Fruit fly (Drosophila melanogaster) whole organism, embryonic: ENCODE measurements around the gene CG43401.

Experiments used
- Antp ChIP-seq: fragments of 200-800 bp; sonication (Bioruptor generic); optimal IDR thresholded peaks from 3 replicates; lab custom pipeline; 2016; ENCODE audit warnings: missing biosample characterization, missing genetic modification characterization
- B-H1 ChIP-seq: fragments of 200-800 bp; sonication (Bioruptor generic); IDR thresholded peaks from 3 replicates; pipeline ENCODE4 v1.3.6; 2022; ENCODE audit warnings: missing biosample characterization, missing genetic modification characterization
- CG11093 ChIP-seq: fragments of 200-800 bp; sonication (Bioruptor generic); IDR thresholded peaks from 3 replicates; pipeline ENCODE4 v1.3.6; 2022; ENCODE audit warnings: missing biosample characterization, missing genetic modification characterization
- CG13287 ChIP-seq: fragments of 200-800 bp; sonication (Bioruptor generic); IDR thresholded peaks from 2 replicates; pipeline ENCODE4 v1.3.6; 2022; ENCODE audit warnings: missing biosample characterization, missing genetic modification characterization; ENCODE audit not compliant: partially characterized antibody
- CG1602 ChIP-seq: fragments of 200-800 bp; sonication (Bioruptor generic); optimal IDR thresholded peaks from 3 replicates; lab custom pipeline; 2016; ENCODE audit warnings: missing biosample characterization, missing genetic modification characterization
- CG16815 ChIP-seq: fragments of 200-800 bp; sonication (Bioruptor generic); optimal IDR thresholded peaks from 3 replicates; lab custom pipeline; 2017; ENCODE audit warnings: missing biosample characterization, mild to moderate bottlenecking, missing genetic modification characterization
- CG17359 ChIP-seq: fragments of 200-800 bp; sonication (Bioruptor generic); optimal IDR thresholded peaks from 3 replicates; lab custom pipeline; 2018; ENCODE audit warnings: missing biosample characterization, mild to moderate bottlenecking, missing genetic modification characterization, moderate library complexity
- CG17912 ChIP-seq: fragments of 200-800 bp; sonication (Bioruptor generic); optimal IDR thresholded peaks from 2 replicates; lab custom pipeline; 2018; ENCODE audit warnings: missing biosample characterization, mild to moderate bottlenecking, missing genetic modification characterization
- CG2129 ChIP-seq: fragments of 200-800 bp; sonication (Bioruptor generic); IDR thresholded peaks from 2 replicates; pipeline ENCODE4 v1.3.6; 2022; ENCODE audit warnings: missing biosample characterization, missing genetic modification characterization; ENCODE audit not compliant: partially characterized antibody
- CG32767 ChIP-seq: fragments of 200-800 bp; sonication (Bioruptor generic); IDR thresholded peaks from 2 replicates; pipeline ENCODE4 v1.3.6; 2022; ENCODE audit warnings: missing biosample characterization, missing genetic modification characterization
- CG34376 ChIP-seq: fragments of 200-800 bp; sonication (Bioruptor generic); optimal IDR thresholded peaks from 2 replicates; lab custom pipeline; 2018; ENCODE audit warnings: missing biosample characterization, mild to moderate bottlenecking, missing genetic modification characterization
- CG4424 ChIP-seq: fragments of 200-800 bp; sonication (Bioruptor generic); optimal IDR thresholded peaks from 3 replicates; lab custom pipeline; 2016; ENCODE audit warnings: missing biosample characterization, missing genetic modification characterization
- CG6254 ChIP-seq: fragments of 200-800 bp; sonication (Bioruptor generic); optimal IDR thresholded peaks from 3 replicates; lab custom pipeline; 2017; ENCODE audit warnings: mild to moderate bottlenecking, missing biosample characterization, missing genetic modification reagents, missing genetic modification characterization
- CG6683 ChIP-seq: fragments of 200-800 bp; sonication (Bioruptor generic); optimal IDR thresholded peaks from 2 replicates; lab custom pipeline; 2017; ENCODE audit warnings: missing biosample characterization, mild to moderate bottlenecking, missing genetic modification characterization, missing genetic modification reagents
- CG7357 ChIP-seq: fragments of 200-800 bp; sonication (Bioruptor generic); IDR thresholded peaks from 3 replicates; pipeline ENCODE4 v1.3.6; 2022; ENCODE audit warnings: missing biosample characterization, missing genetic modification characterization
- CG8359 ChIP-seq: fragments of 200-800 bp; sonication (Bioruptor generic); optimal IDR thresholded peaks from 2 replicates; lab custom pipeline; 2017; ENCODE audit warnings: missing biosample characterization, mild to moderate bottlenecking, missing genetic modification characterization, borderline replicate concordance
- CoRest ChIP-seq: fragments of 200-800 bp; sonication (Bioruptor generic); optimal IDR thresholded peaks from 3 replicates; lab custom pipeline; 2018; ENCODE audit warnings: missing biosample characterization, mild to moderate bottlenecking, missing genetic modification characterization, moderate library complexity
- Eip74EF ChIP-seq, 2 experiments: fragments of 200-800 bp in 1 of 2; fragments of >200 bp in 1 of 2; sonication (Bioruptor generic) in 1 of 2; optimal IDR thresholded peaks; 2 replicates each; lab custom pipeline; 2017 to 2019; ENCODE audit warnings: missing biosample characterization in 2 of 2, missing genetic modification characterization in 2 of 2, mild to moderate bottlenecking in 1 of 2, moderate library complexity in 1 of 2
- Fer1 ChIP-seq: fragments of 200-800 bp; sonication (Bioruptor generic); optimal IDR thresholded peaks from 2 replicates; lab custom pipeline; 2017; ENCODE audit warnings: missing biosample characterization, mild to moderate bottlenecking, missing genetic modification characterization
- Hmr ChIP-seq: fragments of 200-800 bp; sonication (Bioruptor generic); optimal IDR thresholded peaks from 3 replicates; lab custom pipeline; 2017; ENCODE audit warnings: mild to moderate bottlenecking, missing biosample characterization, missing genetic modification reagents, missing genetic modification characterization
- NK7.1 ChIP-seq: fragments of 200-800 bp; sonication (Bioruptor generic); optimal IDR thresholded peaks from 3 replicates; lab custom pipeline; 2016; ENCODE audit warnings: missing biosample characterization, missing genetic modification characterization
- Nf-YA ChIP-seq: fragments of 200-800 bp; sonication (Bioruptor generic); IDR thresholded peaks from 2 replicates; pipeline ENCODE4 v1.3.6; 2022; ENCODE audit warnings: missing biosample characterization, missing genetic modification characterization
- Oaz ChIP-seq: fragments of 200-800 bp; sonication (Bioruptor generic); IDR thresholded peaks from 2 replicates; pipeline ENCODE4 v1.3.6; 2022; ENCODE audit warnings: missing biosample characterization, missing genetic modification characterization
- Optix ChIP-seq: fragments of 200-800 bp; sonication (Bioruptor generic); IDR thresholded peaks from 3 replicates; pipeline ENCODE4 v1.3.6; 2022; ENCODE audit warnings: missing biosample characterization, missing genetic modification characterization
- Sry-β ChIP-seq: fragments of 200-800 bp; sonication (Bioruptor generic); optimal IDR thresholded peaks from 2 replicates; lab custom pipeline; 2018; ENCODE audit warnings: missing biosample characterization, mild to moderate bottlenecking, missing genetic modification characterization, moderate library complexity
- TFAM ChIP-seq: fragments of 200-800 bp; sonication (Bioruptor generic); optimal IDR thresholded peaks from 2 replicates; lab custom pipeline; 2017; ENCODE audit warnings: missing biosample characterization, missing genetic modification characterization, inconsistent platforms
- abd-A ChIP-seq: fragments of 200-800 bp; sonication (Bioruptor generic); optimal IDR thresholded peaks from 3 replicates; lab custom pipeline; 2019; ENCODE audit warnings: missing biosample characterization, mild to moderate bottlenecking, missing genetic modification characterization, moderate library complexity
- al ChIP-seq: fragments of 200-800 bp; sonication (Bioruptor generic); IDR thresholded peaks from 2 replicates; pipeline ENCODE4 v1.3.6; 2022; ENCODE audit warnings: missing biosample characterization, missing genetic modification characterization
- az2 ChIP-seq: fragments of 200-800 bp; sonication (Bioruptor generic); optimal IDR thresholded peaks from 3 replicates; lab custom pipeline; 2016; ENCODE audit warnings: missing biosample characterization, missing genetic modification characterization
- chinmo ChIP-seq: fragments of 200-800 bp; sonication (Bioruptor generic); IDR thresholded peaks from 4 replicates; pipeline ENCODE4 v1.3.6; 2022; ENCODE audit warnings: missing biosample characterization, missing genetic modification characterization; ENCODE audit not compliant: partially characterized antibody
- crc ChIP-seq: fragments of 200-800 bp; sonication (Bioruptor generic); optimal IDR thresholded peaks from 2 replicates; lab custom pipeline; 2016; ENCODE audit warnings: missing biosample characterization, missing genetic modification characterization
- dm ChIP-seq: fragments of 200-800 bp; sonication (Bioruptor generic); optimal IDR thresholded peaks from 3 replicates; lab custom pipeline; 2016; ENCODE audit warnings: missing biosample characterization, missing genetic modification characterization
- eve ChIP-seq, 2 experiments: fragments of >200 bp; optimal IDR thresholded peaks; 2 replicates each; lab custom pipeline; 2017; ENCODE audit warnings: missing biosample characterization in 2 of 2, missing genetic modification characterization in 2 of 2
- fd102C ChIP-seq: fragments of 200-800 bp; sonication (Bioruptor generic); optimal IDR thresholded peaks from 2 replicates; lab custom pipeline; 2018; ENCODE audit warnings: missing biosample characterization, mild to moderate bottlenecking, missing genetic modification characterization, moderate library complexity
- jing ChIP-seq: fragments of 200-800 bp; sonication (Bioruptor generic); optimal IDR thresholded peaks from 2 replicates; lab custom pipeline; 2018; ENCODE audit warnings: missing biosample characterization, mild to moderate bottlenecking, missing genetic modification characterization
- lilli ChIP-seq: fragments of 200-800 bp; sonication (Bioruptor generic); optimal IDR thresholded peaks from 3 replicates; lab custom pipeline; 2016; ENCODE audit warnings: missing biosample characterization, missing genetic modification characterization
- pan ChIP-seq, 4 experiments: fragments of >200 bp in 3 of 4; fragments of 200-800 bp in 1 of 4; sonication (Bioruptor generic) in 1 of 4; optimal IDR thresholded peaks in 3 of 4; IDR thresholded peaks in 1 of 4; 2 replicates each; pipeline versions ENCODE4 v1.3.6 to Lab custom; 2017 to 2022; ENCODE audit warnings: missing biosample characterization in 2 of 4, missing genetic modification characterization in 2 of 4, mixed read lengths in 1 of 4
- ro ChIP-seq: fragments of 200-800 bp; sonication (Bioruptor generic); IDR thresholded peaks from 2 replicates; pipeline ENCODE4 v1.3.6; 2022; ENCODE audit warnings: missing biosample characterization, missing genetic modification characterization
- sc ChIP-seq, 3 experiments: fragments of >200 bp in 2 of 3; fragments of 200-800 bp in 1 of 3; sonication (Bioruptor generic) in 1 of 3; optimal IDR thresholded peaks; 2 replicates in 2 of 3; 3 replicates in 1 of 3; lab custom pipeline; 2017; ENCODE audit warnings: mild to moderate bottlenecking in 1 of 3, missing biosample characterization in 1 of 3, missing genetic modification characterization in 1 of 3, missing genetic modification reagents in 1 of 3
- schlank ChIP-seq: fragments of 200-800 bp; sonication (Bioruptor generic); optimal IDR thresholded peaks from 2 replicates; lab custom pipeline; 2018; ENCODE audit warnings: missing biosample characterization, mild to moderate bottlenecking, missing genetic modification characterization
- scrt ChIP-seq: fragments of 200-800 bp; sonication (Bioruptor generic); optimal IDR thresholded peaks from 2 replicates; lab custom pipeline; 2018; ENCODE audit warnings: missing biosample characterization, mild to moderate bottlenecking, missing genetic modification characterization, moderate library complexity
- sima ChIP-seq: fragments of 200-800 bp; sonication (Bioruptor generic); optimal IDR thresholded peaks from 2 replicates; lab custom pipeline; 2016; ENCODE audit warnings: missing biosample characterization, missing genetic modification characterization
- slou ChIP-seq: fragments of 200-800 bp; sonication (Bioruptor generic); optimal IDR thresholded peaks from 3 replicates; lab custom pipeline; 2016; ENCODE audit warnings: missing biosample characterization, missing genetic modification characterization
- sqz ChIP-seq: fragments of 200-800 bp; sonication (Bioruptor generic); optimal IDR thresholded peaks from 3 replicates; lab custom pipeline; 2018; ENCODE audit warnings: missing biosample characterization, mild to moderate bottlenecking, missing genetic modification characterization
- tna ChIP-seq: fragments of 200-800 bp; sonication (Bioruptor generic); IDR thresholded peaks from 2 replicates; pipeline ENCODE4 v1.3.6; 2022; ENCODE audit warnings: missing biosample characterization, missing genetic modification characterization; ENCODE audit not compliant: partially characterized antibody
- tup ChIP-seq: fragments of 200-800 bp; sonication (Bioruptor generic); optimal IDR thresholded peaks from 2 replicates; lab custom pipeline; 2016; ENCODE audit warnings: missing biosample characterization, mild to moderate bottlenecking, missing genetic modification characterization, moderate library complexity
- z ChIP-seq: fragments of 200-800 bp; sonication (Bioruptor generic); IDR thresholded peaks from 3 replicates; pipeline ENCODE4 v1.3.6; 2022; ENCODE audit warnings: missing biosample characterization, missing genetic modification characterization

The CG43401 gene

DNA sequence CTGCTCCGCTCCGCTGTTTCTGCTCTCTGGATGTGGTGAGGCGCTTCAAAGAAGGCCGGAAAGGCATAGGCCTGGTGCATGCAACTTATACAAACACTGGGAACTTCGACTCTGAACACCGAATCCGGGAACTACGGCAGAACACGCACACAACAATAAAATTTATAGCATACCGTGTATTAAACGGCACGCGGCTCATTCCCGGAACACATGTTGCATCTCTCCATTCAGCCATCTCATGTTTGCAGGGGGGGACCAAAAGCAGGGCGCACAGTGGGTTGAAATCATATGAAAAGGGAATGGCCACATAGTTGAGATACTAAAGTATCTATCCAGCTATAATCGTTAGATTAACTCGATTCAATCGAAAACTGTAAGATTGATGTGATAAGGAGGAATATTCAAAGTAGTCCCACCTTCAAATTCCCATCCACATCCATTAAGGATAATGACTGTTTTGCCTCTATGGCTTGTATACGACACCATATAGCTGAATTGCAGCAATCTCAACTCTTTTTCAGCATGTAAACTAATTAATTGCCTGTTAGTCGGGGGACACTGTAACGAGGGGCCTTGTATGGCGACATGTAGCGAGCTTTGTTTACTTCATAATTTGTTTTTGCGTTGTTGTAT lies 11.6 kb downstream of the CG43401 start (continued):
- TF ChIP-seq dm (GFP tag; lab: Kevin White, UChicago) (peak; percentile 51), sc (optimal IDR thresholded peaks at IDR 0.05; lab: Kevin White, UChicago) (no peak), sc (GFP tag; optimal IDR thresholded peaks at IDR 0.05; lab: Kevin White, UChicago) (peak; percentile 83), CG13287 (no peak), jing (peak; percentile 76), CG17359 (peak; percentile 74), tup (GFP tag; lab: Kevin White, UChicago) (no peak), schlank (no peak), CG6254 (GFP tag; lab: Kevin White, UChicago) (peak; percentile 79), Nf-YA (0 out of 2 replicates have a peak, but pooled peaks have one; percentile 19), CG8359 (GFP tag; lab: Kevin White, UChicago) (peak; percentile 61), Eip74EF (GFP tag; optimal IDR thresholded peaks at IDR 0.05; lab: Kevin White, UChicago) (peak in 1 of 2 experiments; percentile 77), NK7.1 (GFP tag; lab: Kevin White, UChicago) (no peak), B-H1 (GFP tag; lab: Robert Waterston, UW) (no peak), sqz (no peak), CG11093 (0 out of 3 replicates have a peak, but pooled peaks have one; percentile 35), CG32767 (GFP tag; lab: Robert Waterston, UW) (peak; percentile 51), pan (optimal IDR thresholded peaks at IDR 0.05; lab: Kevin White, UChicago) (no peak), pan (GFP tag; optimal IDR thresholded peaks at IDR 0.05 in 1 of 2, IDR thresholded peaks at IDR 0.05 in 1 of 2) (peak in 1 of 2 experiments; percentile 54), Fer1 (GFP tag; lab: Kevin White, UChicago) (peak; percentile 38), Optix (GFP tag; lab: Robert Waterston, UW) (peak; percentile 59; the same call in 1 of the 3 replicates), lilli (GFP tag; lab: Kevin White, UChicago) (no peak), fd102C (GFP tag; lab: Kevin White, UChicago) (no peak), ro (GFP tag; lab: Robert Waterston, UW) (no peak), Oaz (GFP tag; lab: Robert Waterston, UW) (no peak), tna (no peak), chinmo (GFP tag; lab: Robert Waterston, UW) (0 out of 4 replicates have a peak, but pooled peaks have one; percentile 22), Sry-β (peak; percentile 8), eve (GFP tag; optimal IDR thresholded peaks at IDR 0.05; lab: Kevin White, UChicago) (peak in 1 of 2 experiments; percentile 96), CG2129 (GFP tag; lab: Robert Waterston, UW) (no peak), CoRest (tag; lab: Kevin White, UChicago) (peak; percentile 76), CG17912 (GFP tag; lab: Kevin White, UChicago) (no peak), abd-A (tag; lab: Kevin White, UChicago) (no peak), Antp (peak; percentile 51), slou (GFP tag; lab: Kevin White, UChicago) (no peak), CG6683 (GFP tag; lab: Kevin White, UChicago) (peak; percentile 10), al (GFP tag; lab: Robert Waterston, UW) (no peak), CG1602 (GFP tag; lab: Kevin White, UChicago) (peak; percentile 63), CG4424 (GFP tag; lab: Kevin White, UChicago) (peak; percentile 80), CG16815 (GFP tag; lab: Kevin White, UChicago) (peak; percentile 56), az2 (GFP tag; lab: Kevin White, UChicago) (peak; percentile 66), TFAM (no peak), CG34376 (GFP tag; lab: Kevin White, UChicago) (no peak), z (GFP tag; lab: Robert Waterston, UW) (no peak), scrt (GFP tag; lab: Kevin White, UChicago) (peak; percentile 55), Hmr (GFP tag; lab: Kevin White, UChicago) (no peak), crc (GFP tag; lab: Kevin White, UChicago) (no peak), sima (no peak), CG7357 (GFP tag; lab: Robert Waterston, UW) (peak; percentile 64; the same call in 2 of the 3 replicates)
